Worm (Caenorhabditis elegans): ENCODE results near the gene C13E3.1.

DNA sequence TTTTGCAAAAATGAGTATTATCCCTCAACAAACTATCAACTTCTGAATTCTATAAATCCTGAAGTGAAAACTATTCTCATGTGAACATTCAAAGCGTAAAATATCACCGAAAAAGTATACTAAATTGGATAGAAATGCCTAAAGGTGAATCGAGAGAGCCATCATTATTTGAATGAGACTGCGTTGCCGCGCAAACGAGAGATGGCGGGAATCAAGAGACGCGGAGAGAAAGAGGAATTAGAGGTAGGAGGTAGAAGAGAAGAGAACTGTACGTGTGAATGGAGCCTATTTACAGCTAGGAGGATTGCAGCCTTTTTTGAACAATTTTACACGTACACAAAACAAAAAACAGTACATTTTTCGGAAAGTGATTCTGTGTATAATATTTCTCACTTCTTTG lies 33.4 kb upstream of the C13E3.1 start:
- TF ChIP-seq egl-44 (GFP tag; IDR thresholded peaks at IDR 0.05), result no peak
- no peak for TF ChIP-seq Y67H2A.10 (GFP tag; conservative IDR thresholded peaks at IDR 0.05)
- TF ChIP-seq ztf-28 (GFP tag; IDR thresholded peaks at IDR 0.05), result no peak
- no peak for TF ChIP-seq ccch-3 (GFP tag; optimal IDR thresholded peaks at IDR 0.05)
- TF ChIP-seq unc-62 (GFP tag; optimal IDR thresholded peaks at IDR 0.05), result no peak
- no peak for TF ChIP-seq snpc-4 (GFP tag; optimal IDR thresholded peaks at IDR 0.05)
- no peak for TF ChIP-seq snpc-4 (tag; optimal IDR thresholded peaks at IDR 0.05)
- no peak for TF ChIP-seq mcd-1 (GFP tag; IDR thresholded peaks at IDR 0.05)

All from whole organism, young adult.